Worm (Caenorhabditis elegans) whole organism, mixed stage, embryonic: ENCODE data around the gene C17E7.4.

Experiments used
- lsy-2 ChIP-seq: fragments of 150-350 bp; optimal IDR thresholded peaks from 2 replicates; lab custom pipeline; 2014; ENCODE audit warnings: missing biosample characterization, missing genetic modification characterization
- nhr-237 ChIP-seq: fragments of 150-350 bp; optimal IDR thresholded peaks from 2 replicates; lab custom pipeline; 2014; ENCODE audit warnings: missing biosample characterization, missing genetic modification characterization
- unc-62 ChIP-seq: fragments of 150-350 bp; optimal IDR thresholded peaks from 2 replicates; lab custom pipeline; 2014; ENCODE audit warnings: missing biosample characterization, missing genetic modification reagents, missing genetic modification characterization
- ztf-11 ChIP-seq: fragments of 150-350 bp; optimal IDR thresholded peaks from 2 replicates; lab custom pipeline; 2014; ENCODE audit warnings: missing biosample characterization, missing genetic modification characterization

ce11 chrV:3916480-3916879, 23.8 kb downstream of the C17E7.4 start, which contains the start of gene srx-67:
- TF ChIP-seq unc-62 (GFP tag; lab: Kevin White, UChicago): no peak
- TF ChIP-seq lsy-2 (tag; lab: Kevin White, UChicago): no peak
- TF ChIP-seq ztf-11: no peak
- TF ChIP-seq nhr-237 (tag; lab: Kevin White, UChicago): no peak
